Fruit fly (Drosophila melanogaster): ENCODE data around the gene hng3.

Gene hng3

dm6 chr3L:745222-745942 is 9.9 kb downstream of the hng3 start (continued):
- TF ChIP-seq CG18262 (tag; optimal IDR thresholded peaks at IDR 0.05) = peak; percentile 74
- TF ChIP-seq tx (GFP tag; optimal IDR thresholded peaks at IDR 0.05) = no peak
- no peak; the same call in 1 of the 2 replicates for TF ChIP-seq ssp (GFP tag; IDR thresholded peaks at IDR 0.05)
- no peak for TF ChIP-seq Dfd (GFP tag; optimal IDR thresholded peaks at IDR 0.05)
- no peak for TF ChIP-seq vnd (GFP tag; IDR thresholded peaks at IDR 0.05; ENCODE audit: partially characterized antibody)
- no peak for TF ChIP-seq usp (GFP tag; optimal IDR thresholded peaks at IDR 0.05)
- no peak for TF ChIP-seq caup (GFP tag; optimal IDR thresholded peaks at IDR 0.05; ENCODE audit: severe bottlenecking)
- no peak for TF ChIP-seq sim (GFP tag; IDR thresholded peaks at IDR 0.05)
- no peak for TF ChIP-seq Ets97D (GFP tag; optimal IDR thresholded peaks at IDR 0.05)
- no peak for TF ChIP-seq CG12659 (GFP tag; optimal IDR thresholded peaks at IDR 0.05)
- TF ChIP-seq C15 (GFP tag; IDR thresholded peaks at IDR 0.05) = no peak
- no peak for TF ChIP-seq Lhr (GFP tag; optimal IDR thresholded peaks at IDR 0.05)
- TF ChIP-seq Dek (tag; optimal IDR thresholded peaks at IDR 0.05) = no peak
- TF ChIP-seq dimm (GFP tag; IDR thresholded peaks at IDR 0.05) = no peak
- no peak for TF ChIP-seq Nf-YC (tag; optimal IDR thresholded peaks at IDR 0.05)
- no peak for TF ChIP-seq CG18011 (GFP tag; optimal IDR thresholded peaks at IDR 0.05)
- TF ChIP-seq abd-A (tag; optimal IDR thresholded peaks at IDR 0.05) = no peak
- TF ChIP-seq CG3995 (GFP tag; optimal IDR thresholded peaks at IDR 0.05) = no peak
- TF ChIP-seq CG13287 (GFP tag; IDR thresholded peaks at IDR 0.05; ENCODE audit: partially characterized antibody) = no peak
- TF ChIP-seq CG9932 (GFP tag; IDR thresholded peaks at IDR 0.05) = no peak
- no peak for TF ChIP-seq sqz (GFP tag; optimal IDR thresholded peaks at IDR 0.05)
- TF ChIP-seq CG31365 (tag; optimal IDR thresholded peaks at IDR 0.05) = no peak
- TF ChIP-seq org-1 (GFP tag; optimal IDR thresholded peaks at IDR 0.05) = no peak
- no peak for TF ChIP-seq Dip2 (GFP tag; IDR thresholded peaks at IDR 0.05)
- no peak for TF ChIP-seq CG32532 (GFP tag; IDR thresholded peaks at IDR 0.05)
- peak; percentile 65 for TF ChIP-seq D19A (tag; optimal IDR thresholded peaks at IDR 0.05)
- TF ChIP-seq Hmx (GFP tag; optimal IDR thresholded peaks at IDR 0.05) = no peak
- peak; percentile 94 for TF ChIP-seq Ets65A (GFP tag)
- no peak for TF ChIP-seq E2f2 (GFP tag; IDR thresholded peaks at IDR 0.05)
- TF ChIP-seq CG16779 (GFP tag; IDR thresholded peaks at IDR 0.05) = no peak
- no peak for TF ChIP-seq Deaf1 (tag; optimal IDR thresholded peaks at IDR 0.05)
- TF ChIP-seq CG14860 (GFP tag; IDR thresholded peaks at IDR 0.05; ENCODE audit: partially characterized antibody) = no peak
- no peak for TF ChIP-seq nom (GFP tag; optimal IDR thresholded peaks at IDR 0.05)
- no peak for TF ChIP-seq HLHmδ (GFP tag; optimal IDR thresholded peaks at IDR 0.05)
- peak in 1 of 2 experiments; percentile 36 for TF ChIP-seq tll (GFP tag; optimal IDR thresholded peaks at IDR 0.05)
- TF ChIP-seq ranshi (GFP tag; IDR thresholded peaks at IDR 0.05) = no peak
- TF ChIP-seq ERR (GFP tag; optimal IDR thresholded peaks at IDR 0.05) = no peak
- no peak for TF ChIP-seq Awh (GFP tag; IDR thresholded peaks at IDR 0.05)
- 0 out of 3 replicates have a peak, but pooled peaks have one; percentile 47 for TF ChIP-seq H15 (GFP tag; IDR thresholded peaks at IDR 0.05)
- no peak for TF ChIP-seq CG9817 (tag; optimal IDR thresholded peaks at IDR 0.05)
- peak; percentile 8 for TF ChIP-seq CG13424 (tag; optimal IDR thresholded peaks at IDR 0.05)
- TF ChIP-seq CG17802 (tag; optimal IDR thresholded peaks at IDR 0.05) = no peak
- TF ChIP-seq CG18476 (GFP tag; optimal IDR thresholded peaks at IDR 0.05) = peak; percentile 32
- no peak for TF ChIP-seq gro (GFP tag; optimal IDR thresholded peaks at IDR 0.05)
- peak; percentile 64 for TF ChIP-seq CG17328 (GFP tag; IDR thresholded peaks at IDR 0.05)
- TF ChIP-seq croc (GFP tag; conservative IDR thresholded peaks at IDR 0.05) = 0 out of 3 replicates have a peak, but pooled peaks have one; percentile 29
- no peak for TF ChIP-seq CG15479 (GFP tag; optimal IDR thresholded peaks at IDR 0.05)
- TF ChIP-seq ftz-f1 (GFP tag; optimal IDR thresholded peaks at IDR 0.05) = no peak
- TF ChIP-seq pum (GFP tag; optimal IDR thresholded peaks at IDR 0.05) = no peak
- peak; percentile 86 for TF ChIP-seq dmrt11E (tag; optimal IDR thresholded peaks at IDR 0.05)

Data from whole organism, embryonic.